Fruit fly (Drosophila melanogaster) whole organism, embryonic: ENCODE results near the gene CG14851.
A peak's percentile ranks its signal among the peaks of the same experiment; 100 is the strongest.

Experiments
- Atf6 ChIP-seq: fragments of 200-800 bp; sonication (Bioruptor generic); IDR thresholded peaks from 2 replicates; pipeline ENCODE4 v1.3.6; 2022; ENCODE audit warnings: missing biosample characterization, missing genetic modification characterization
- CG10543 ChIP-seq: fragments of 200-800 bp; sonication (Bioruptor generic); optimal IDR thresholded peaks from 3 replicates; lab custom pipeline; 2017; ENCODE audit warnings: missing biosample characterization, mild to moderate bottlenecking, missing genetic modification characterization, moderate library complexity
- CG12104 ChIP-seq: fragments of 200-800 bp; sonication (Bioruptor generic); optimal IDR thresholded peaks from 3 replicates; lab custom pipeline; 2016; ENCODE audit warnings: missing biosample characterization, missing genetic modification characterization
- CG14710 ChIP-seq: fragments of 200-800 bp; sonication (Bioruptor generic); optimal IDR thresholded peaks from 3 replicates; lab custom pipeline; 2019; ENCODE audit warnings: missing biosample characterization, mild to moderate bottlenecking, missing genetic modification characterization, moderate library complexity
- CG32767 ChIP-seq: fragments of 200-800 bp; sonication (Bioruptor generic); IDR thresholded peaks from 2 replicates; pipeline ENCODE4 v1.3.6; 2022; ENCODE audit warnings: missing biosample characterization, missing genetic modification characterization
- CG6765 ChIP-seq: fragments of 200-800 bp; sonication (Bioruptor generic); optimal IDR thresholded peaks from 3 replicates; lab custom pipeline; 2017; ENCODE audit warnings: missing biosample characterization, mild to moderate bottlenecking, missing genetic modification characterization
- CG7745 ChIP-seq: fragments of 200-800 bp; sonication (Bioruptor generic); optimal IDR thresholded peaks from 2 replicates; lab custom pipeline; 2018; ENCODE audit warnings: missing biosample characterization, mild to moderate bottlenecking, missing genetic modification characterization, moderate library complexity
- CG8281 ChIP-seq: fragments of 200-800 bp; sonication (Bioruptor generic); optimal IDR thresholded peaks from 2 replicates; lab custom pipeline; 2018; ENCODE audit warnings: missing biosample characterization, mild to moderate bottlenecking, missing genetic modification characterization, moderate library complexity
- CG9609 ChIP-seq: fragments of 200-800 bp; sonication (Bioruptor generic); optimal IDR thresholded peaks from 3 replicates; lab custom pipeline; 2016; ENCODE audit warnings: missing biosample characterization, missing genetic modification characterization
- CG9727 ChIP-seq: fragments of 200-800 bp; sonication (Bioruptor generic); optimal IDR thresholded peaks from 3 replicates; lab custom pipeline; 2017; ENCODE audit warnings: missing biosample characterization, mild to moderate bottlenecking, missing genetic modification characterization
- Dll ChIP-seq: fragments of 200-800 bp; sonication (Bioruptor generic); IDR thresholded peaks from 4 replicates; pipeline ENCODE4 v1.3.6; 2022; ENCODE audit warnings: missing biosample characterization, missing genetic modification characterization; ENCODE audit not compliant: partially characterized antibody
- Doc3 ChIP-seq: fragments of 200-800 bp; sonication (Bioruptor generic); IDR thresholded peaks from 3 replicates; pipeline ENCODE4 v1.3.6; 2022; ENCODE audit warnings: missing biosample characterization, missing genetic modification characterization; ENCODE audit not compliant: partially characterized antibody
- Elba2 ChIP-seq: fragments of 200-800 bp; sonication (Bioruptor generic); optimal IDR thresholded peaks from 3 replicates; lab custom pipeline; 2016; ENCODE audit warnings: missing biosample characterization, missing genetic modification characterization
- Fer1 ChIP-seq: fragments of 200-800 bp; sonication (Bioruptor generic); optimal IDR thresholded peaks from 2 replicates; lab custom pipeline; 2017; ENCODE audit warnings: missing biosample characterization, mild to moderate bottlenecking, missing genetic modification characterization
- Hr51 ChIP-seq, 2 experiments: fragments of 200-800 bp; sonication (Bioruptor generic); optimal IDR thresholded peaks; 2 replicates in 1 of 2; 3 replicates in 1 of 2; lab custom pipeline; 2016 to 2018; ENCODE audit warnings: missing biosample characterization in 2 of 2, missing genetic modification characterization in 2 of 2, mild to moderate bottlenecking in 1 of 2, moderate library complexity in 1 of 2
- Med ChIP-seq: fragments of 200-800 bp; sonication (Bioruptor generic); peaks from one replicate; lab custom pipeline; 2016; ENCODE audit warnings: missing biosample characterization, missing genetic modification characterization, mild to moderate bottlenecking, inconsistent platforms, moderate library complexity
- NC2α ChIP-seq: fragments of 200-800 bp; sonication (Bioruptor generic); optimal IDR thresholded peaks from 2 replicates; lab custom pipeline; 2016; ENCODE audit warnings: missing biosample characterization, missing genetic modification characterization
- Ptx1 ChIP-seq: fragments of 200-800 bp; sonication (Bioruptor generic); IDR thresholded peaks from 2 replicates; pipeline ENCODE4 v1.3.6; 2022; ENCODE audit warnings: missing biosample characterization, missing genetic modification characterization
- Six4 ChIP-seq: fragments of 200-800 bp; sonication (Bioruptor generic); optimal IDR thresholded peaks from 2 replicates; lab custom pipeline; 2016; ENCODE audit warnings: missing biosample characterization, missing genetic modification characterization
- Sox100B ChIP-seq: fragments of 200-800 bp; sonication (Bioruptor generic); optimal IDR thresholded peaks from 3 replicates; lab custom pipeline; 2018; ENCODE audit warnings: missing biosample characterization, mild to moderate bottlenecking, missing genetic modification characterization
- Stat92E ChIP-seq, 3 experiments: fragments of >200 bp in 2 of 3; fragments of 200-800 bp in 1 of 3; sonication (Bioruptor generic) in 1 of 3; optimal IDR thresholded peaks; 2 replicates each; lab custom pipeline; 2017 to 2019; ENCODE audit warnings: missing biosample characterization in 3 of 3, missing genetic modification characterization in 3 of 3, mild to moderate bottlenecking in 1 of 3, moderate library complexity in 1 of 3
- Taf1 ChIP-seq: fragments of 200-800 bp; sonication (Bioruptor generic); IDR thresholded peaks from 2 replicates; pipeline ENCODE4 v1.3.6; 2022; ENCODE audit warnings: missing biosample characterization, missing genetic modification characterization
- Trl ChIP-seq, 3 experiments: fragments of >200 bp in 2 of 3; fragments of 200-800 bp in 1 of 3; sonication (Bioruptor generic) in 1 of 3; optimal IDR thresholded peaks; 2 replicates in 1 of 3; 3 replicates in 2 of 3; lab custom pipeline; 2016 to 2017; ENCODE audit warnings: missing biosample characterization in 1 of 3, missing genetic modification characterization in 1 of 3
- bab2 ChIP-seq: fragments of 200-800 bp; sonication (Bioruptor generic); optimal IDR thresholded peaks from 2 replicates; lab custom pipeline; 2016; ENCODE audit warnings: missing biosample characterization, missing genetic modification characterization
- btn ChIP-seq: fragments of 200-800 bp; sonication (Bioruptor generic); optimal IDR thresholded peaks from 2 replicates; lab custom pipeline; 2016; ENCODE audit warnings: missing biosample characterization, missing genetic modification characterization
- chinmo ChIP-seq: fragments of 200-800 bp; sonication (Bioruptor generic); IDR thresholded peaks from 4 replicates; pipeline ENCODE4 v1.3.6; 2022; ENCODE audit warnings: missing biosample characterization, missing genetic modification characterization; ENCODE audit not compliant: partially characterized antibody
- dimm ChIP-seq: fragments of 200-800 bp; sonication (Bioruptor generic); IDR thresholded peaks from 2 replicates; pipeline ENCODE4 v1.3.6; 2022; ENCODE audit warnings: missing biosample characterization, missing genetic modification characterization
- eve ChIP-seq, 2 experiments: fragments of >200 bp; optimal IDR thresholded peaks; 2 replicates each; lab custom pipeline; 2017; ENCODE audit warnings: missing biosample characterization in 2 of 2, missing genetic modification characterization in 2 of 2
- fd102C ChIP-seq: fragments of 200-800 bp; sonication (Bioruptor generic); optimal IDR thresholded peaks from 2 replicates; lab custom pipeline; 2018; ENCODE audit warnings: missing biosample characterization, mild to moderate bottlenecking, missing genetic modification characterization, moderate library complexity
- fd3F ChIP-seq: fragments of 200-800 bp; sonication (Bioruptor generic); optimal IDR thresholded peaks from 2 replicates; lab custom pipeline; 2018; ENCODE audit warnings: missing biosample characterization, mild to moderate bottlenecking, missing genetic modification characterization, moderate library complexity
- gcm ChIP-seq: fragments of 200-800 bp; sonication (Bioruptor generic); optimal IDR thresholded peaks from 2 replicates; lab custom pipeline; 2019; ENCODE audit warnings: missing biosample characterization, mild to moderate bottlenecking, missing genetic modification characterization, moderate library complexity
- gfzf ChIP-seq: fragments of 200-800 bp; sonication (Bioruptor generic); optimal IDR thresholded peaks from 2 replicates; lab custom pipeline; 2016; ENCODE audit warnings: missing biosample characterization, mild to moderate bottlenecking, missing genetic modification characterization, moderate library complexity
- grn ChIP-seq: fragments of 200-800 bp; sonication (Bioruptor generic); optimal IDR thresholded peaks from 3 replicates; lab custom pipeline; 2017; ENCODE audit warnings: missing biosample characterization, missing genetic modification characterization
- her ChIP-seq: fragments of 200-800 bp; sonication (Bioruptor generic); optimal IDR thresholded peaks from 2 replicates; lab custom pipeline; 2016; ENCODE audit warnings: missing biosample characterization, missing genetic modification characterization
- hkb ChIP-seq, 2 experiments: fragments of 200-800 bp in 1 of 2; fragments of >200 bp in 1 of 2; sonication (Bioruptor generic) in 1 of 2; IDR thresholded peaks in 1 of 2; optimal IDR thresholded peaks in 1 of 2; 2 replicates each; pipeline versions ENCODE4 v1.3.6 to Lab custom; 2017 to 2022; ENCODE audit warnings: missing biosample characterization in 1 of 2, missing genetic modification characterization in 1 of 2
- hth ChIP-seq: fragments of >200 bp; optimal IDR thresholded peaks from 2 replicates; lab custom pipeline; 2017; ENCODE audit warnings: inconsistent platforms
- lola ChIP-seq, 3 experiments: fragments of >200 bp in 2 of 3; fragments of 200-800 bp in 1 of 3; sonication (Bioruptor generic) in 1 of 3; optimal IDR thresholded peaks; 2 replicates each; lab custom pipeline; 2017 to 2019; ENCODE audit warnings: missing biosample characterization in 3 of 3, missing genetic modification characterization in 3 of 3, mild to moderate bottlenecking in 1 of 3, moderate library complexity in 1 of 3
- nerfin-2 ChIP-seq: fragments of 200-800 bp; sonication (Bioruptor generic); IDR thresholded peaks from 2 replicates; pipeline ENCODE4 v1.3.6; 2022; ENCODE audit warnings: missing biosample characterization, missing genetic modification characterization; ENCODE audit not compliant: partially characterized antibody
- sens-2 ChIP-seq: fragments of 200-800 bp; sonication (Bioruptor generic); IDR thresholded peaks from 2 replicates; pipeline ENCODE4 v1.3.6; 2022; ENCODE audit warnings: missing biosample characterization, missing genetic modification characterization
- sima ChIP-seq: fragments of 200-800 bp; sonication (Bioruptor generic); optimal IDR thresholded peaks from 2 replicates; lab custom pipeline; 2016; ENCODE audit warnings: missing biosample characterization, missing genetic modification characterization
- tio ChIP-seq: fragments of 200-800 bp; sonication (Bioruptor generic); optimal IDR thresholded peaks from 2 replicates; lab custom pipeline; 2017; ENCODE audit warnings: missing biosample characterization, missing genetic modification characterization, inconsistent platforms
- tll ChIP-seq, 2 experiments: fragments of 200-800 bp in 1 of 2; fragments of >200 bp in 1 of 2; sonication (Bioruptor generic) in 1 of 2; optimal IDR thresholded peaks; 2 replicates each; lab custom pipeline; 2017 to 2019; ENCODE audit warnings: missing biosample characterization in 2 of 2, missing genetic modification characterization in 2 of 2, mild to moderate bottlenecking in 1 of 2, moderate library complexity in 1 of 2
- tna ChIP-seq: fragments of 200-800 bp; sonication (Bioruptor generic); IDR thresholded peaks from 2 replicates; pipeline ENCODE4 v1.3.6; 2022; ENCODE audit warnings: missing biosample characterization, missing genetic modification characterization; ENCODE audit not compliant: partially characterized antibody
- ttk ChIP-seq: fragments of 200-800 bp; sonication (Bioruptor generic); IDR thresholded peaks from 2 replicates; pipeline ENCODE4 v2.1.2; 2022; ENCODE audit warnings: missing biosample characterization, missing genetic modification characterization
- vvl ChIP-seq: fragments of 200-800 bp; sonication (Bioruptor generic); IDR thresholded peaks from 2 replicates; pipeline ENCODE4 v1.3.6; 2022; ENCODE audit warnings: missing biosample characterization, missing genetic modification characterization
- yki ChIP-seq: fragments of >200 bp; optimal IDR thresholded peaks from 3 replicates; lab custom pipeline; 2018

The CG14851 gene

DNA sequence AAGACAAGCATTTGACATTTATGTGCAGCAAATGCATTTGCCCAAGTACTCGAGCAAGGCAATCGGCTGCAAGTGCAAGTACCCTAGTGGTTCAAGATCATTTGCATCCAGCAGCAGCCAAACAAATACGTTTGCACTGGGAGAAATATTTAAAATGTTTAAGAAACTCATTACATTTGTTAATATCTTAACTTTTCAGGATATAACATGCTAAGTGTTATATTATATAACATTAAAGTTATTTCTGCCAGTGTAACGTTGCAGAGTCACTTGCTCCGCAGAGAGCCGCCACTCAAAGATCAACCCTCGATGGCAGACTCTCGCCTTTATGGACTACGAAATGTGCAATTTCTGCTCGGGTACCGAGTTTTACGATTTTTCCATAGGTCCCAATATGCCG lies 27.3 kb downstream of the CG14851 start (continued):
- no peak for TF ChIP-seq fd3F (GFP tag; lab: Kevin White, UChicago)
- peak; percentile 65 for TF ChIP-seq CG9727
- TF ChIP-seq sima (GFP tag; lab: Kevin White, UChicago): no peak
- no peak for TF ChIP-seq Stat92E (GFP tag; optimal IDR thresholded peaks at IDR 0.05; lab: Kevin White, UChicago)
- no peak for TF ChIP-seq tio (GFP tag; lab: Kevin White, UChicago)
- TF ChIP-seq lola (GFP tag; optimal IDR thresholded peaks at IDR 0.05; lab: Kevin White, UChicago): peak in 1 of 3 experiments; percentile 39
- TF ChIP-seq nerfin-2: no peak
- peak; percentile 49; the same call in 1 of the 2 replicates for TF ChIP-seq vvl (GFP tag; lab: Robert Waterston, UW)
- TF ChIP-seq gcm (GFP tag; lab: Kevin White, UChicago): no peak
- TF ChIP-seq CG12104: no peak
- TF ChIP-seq tna (GFP tag; lab: Robert Waterston, UW): no peak
- TF ChIP-seq, all 482 proteins: peak for 51

DNA sequence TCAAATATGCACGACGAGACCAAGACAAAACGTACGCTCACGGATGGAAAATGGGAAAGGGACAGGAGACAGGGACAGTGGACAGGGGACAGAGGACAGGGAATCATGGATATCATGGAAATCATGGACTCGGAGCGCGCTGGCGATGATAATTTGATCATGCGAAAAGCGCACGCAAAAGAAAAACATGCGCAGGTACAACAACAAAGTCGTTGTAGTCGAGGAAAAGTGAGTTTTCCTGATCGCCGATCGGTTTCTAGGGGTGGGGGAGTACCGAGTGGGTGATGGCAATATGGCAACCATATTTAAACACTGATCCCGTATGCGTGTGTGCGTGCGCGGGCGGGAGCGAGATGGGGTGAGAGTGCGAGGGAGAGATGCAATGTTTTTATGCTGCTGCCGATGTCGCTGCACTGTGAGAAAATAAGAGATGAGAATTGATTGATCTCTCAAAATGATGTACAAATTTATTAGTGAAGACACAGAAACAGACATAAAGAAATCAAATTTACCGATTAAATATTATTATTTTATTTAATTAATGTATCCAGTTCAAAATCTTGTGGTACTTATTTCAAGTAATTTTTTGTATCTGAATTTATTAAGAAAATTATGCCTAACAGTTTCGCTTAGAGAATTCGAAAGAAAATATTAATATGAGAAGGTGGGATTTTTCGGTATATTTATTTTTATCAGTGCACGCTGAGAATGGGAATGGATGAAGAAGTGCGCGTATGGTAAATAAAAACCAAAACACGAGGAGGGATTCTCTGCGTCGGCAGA lies 28.8 kb downstream of the CG14851 start:
- TF ChIP-seq hth (lab: Kevin White, UChicago): no peak
- no peak for TF ChIP-seq bab2 (GFP tag; lab: Kevin White, UChicago)
- TF ChIP-seq Elba2 (GFP tag; lab: Kevin White, UChicago): peak; percentile 64
- no peak for TF ChIP-seq Fer1 (GFP tag; lab: Kevin White, UChicago)
- TF ChIP-seq Hr51 (GFP tag; optimal IDR thresholded peaks at IDR 0.05; lab: Kevin White, UChicago): peak in 1 of 2 experiments; percentile 82
- TF ChIP-seq Doc3 (GFP tag; lab: Robert Waterston, UW): no peak
- TF ChIP-seq CG9609: no peak
- TF ChIP-seq eve (GFP tag; optimal IDR thresholded peaks at IDR 0.05; lab: Kevin White, UChicago): peak in 1 of 2 experiments; percentile 89
- TF ChIP-seq yki (lab: Kevin White, UChicago): no peak
- TF ChIP-seq ttk: peak; percentile 65; the same call in 1 of the 2 replicates
- TF ChIP-seq Taf1 (GFP tag; lab: Robert Waterston, UW): no peak
- TF ChIP-seq gfzf (GFP tag; lab: Kevin White, UChicago): no peak
- TF ChIP-seq Trl (optimal IDR thresholded peaks at IDR 0.05; lab: Kevin White, UChicago): peak in 1 of 2 experiments; percentile 45
- TF ChIP-seq Trl (GFP tag; optimal IDR thresholded peaks at IDR 0.05; lab: Kevin White, UChicago): no peak
- TF ChIP-seq CG7745: peak; percentile 75
- peak; percentile 46; the same call in 1 of the 2 replicates for TF ChIP-seq Atf6 (GFP tag; lab: Robert Waterston, UW)
- peak; percentile 74 for TF ChIP-seq CG32767 (GFP tag; lab: Robert Waterston, UW)
- TF ChIP-seq Ptx1 (GFP tag; lab: Robert Waterston, UW): peak; percentile 79
- no peak for TF ChIP-seq chinmo
- TF ChIP-seq her: no peak
- TF ChIP-seq hkb (optimal IDR thresholded peaks at IDR 0.05; lab: Kevin White, UChicago): no peak
- peak; percentile 80 for TF ChIP-seq hkb (GFP tag; IDR thresholded peaks at IDR 0.05; lab: Robert Waterston, UW)
- TF ChIP-seq tll (GFP tag; optimal IDR thresholded peaks at IDR 0.05; lab: Kevin White, UChicago): peak in 1 of 2 experiments; percentile 74
- TF ChIP-seq btn (GFP tag; lab: Kevin White, UChicago): no peak
- no peak for TF ChIP-seq grn (GFP tag; lab: Kevin White, UChicago)
- TF ChIP-seq NC2α: no peak
- peak; percentile 28 for TF ChIP-seq CG10543 (GFP tag; lab: Kevin White, UChicago)
- TF ChIP-seq Dll (GFP tag; lab: Robert Waterston, UW): no peak
- TF ChIP-seq CG8281: peak; percentile 44
- no peak for TF ChIP-seq CG6765
- peak; percentile 81 for TF ChIP-seq fd102C (GFP tag; lab: Kevin White, UChicago)
- peak; percentile 94 for TF ChIP-seq Sox100B
- TF ChIP-seq dimm (GFP tag; lab: Robert Waterston, UW): peak; percentile 43; the same call in 1 of the 2 replicates
- TF ChIP-seq Six4 (GFP tag; lab: Kevin White, UChicago): peak; percentile 80
- peak; percentile 61 for TF ChIP-seq sens-2 (GFP tag; lab: Robert Waterston, UW)
- TF ChIP-seq Med (GFP tag; lab: Kevin White, UChicago): peak; percentile 58
- TF ChIP-seq CG14710 (tag; lab: Kevin White, UChicago): peak; percentile 98
